Fruit fly (Drosophila melanogaster) whole organism, prepupa: ENCODE measurements around the gene Proc-R.

ENCODE experiments used
- CG11762 ChIP-seq: fragments of 200-800 bp; sonication (Bioruptor generic); optimal IDR thresholded peaks from 3 replicates; lab custom pipeline; 2016; ENCODE audit warnings: missing biosample characterization, missing genetic modification characterization; ENCODE audit not compliant: insufficient read depth
- CG6808 ChIP-seq: fragments of 200-800 bp; sonication (Bioruptor generic); optimal IDR thresholded peaks from 3 replicates; lab custom pipeline; 2017; ENCODE audit warnings: missing biosample characterization, missing genetic modification characterization, mild to moderate bottlenecking, moderate library complexity, missing genetic modification reagents
- Eip78C ChIP-seq: fragments of 200-800 bp; sonication (Bioruptor generic); peaks from one replicate; lab custom pipeline; 2016; ENCODE audit warnings: missing biosample characterization, missing genetic modification characterization
- vri ChIP-seq: fragments of 200-800 bp; sonication (Bioruptor generic); optimal IDR thresholded peaks from 3 replicates; lab custom pipeline; 2016; ENCODE audit warnings: missing biosample characterization, mild to moderate bottlenecking, missing genetic modification characterization

DNA sequence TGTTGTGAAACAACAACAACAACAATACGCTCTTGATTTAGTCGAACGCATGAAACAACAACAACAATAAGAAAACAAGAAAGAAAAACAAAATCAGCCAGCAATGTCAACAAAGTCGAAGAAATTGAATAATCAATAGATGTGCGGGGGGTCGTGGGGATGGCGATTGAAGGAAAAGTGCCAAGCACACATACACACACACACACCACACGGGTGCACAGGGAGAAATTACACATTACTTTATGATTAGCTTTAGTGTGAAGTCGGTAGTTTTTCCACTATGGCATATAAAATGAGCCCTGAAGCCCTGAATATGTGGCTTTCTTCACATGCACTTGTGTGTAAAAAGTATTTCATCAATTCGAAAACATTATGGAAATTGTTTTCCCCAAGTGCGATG lies 14.8 kb upstream of the Proc-R start:
- TF ChIP-seq CG11762 (GFP tag; lab: Kevin White, UChicago) = no peak
- no peak for TF ChIP-seq vri (GFP tag; lab: Kevin White, UChicago)
- no peak for TF ChIP-seq Eip78C (GFP tag; lab: Kevin White, UChicago)
- no peak for TF ChIP-seq CG6808 (GFP tag; lab: Kevin White, UChicago)
